Worm (Caenorhabditis elegans) whole organism, L2 larva: ENCODE measurements around the gene cth-2.

ENCODE experiments used
- alr-1 ChIP-seq: fragments of 150-350 bp; optimal IDR thresholded peaks from 2 replicates; lab custom pipeline; 2014; ENCODE audit warnings: missing biosample characterization, missing genetic modification characterization
- lin-11 ChIP-seq: fragments of 150-350 bp; sonication (generic microtip); optimal IDR thresholded peaks from 2 replicates; lab custom pipeline; 2014; ENCODE audit warnings: missing biosample characterization, missing genetic modification characterization, inconsistent platforms, mixed read lengths
- mdl-1 ChIP-seq, 2 experiments: fragments of 150-350 bp in 1 of 2; sonication (generic microtip) in 1 of 2; optimal IDR thresholded peaks; 2 replicates each; lab custom pipeline; 2017; ENCODE audit warnings: missing biosample characterization in 2 of 2, missing genetic modification characterization in 2 of 2
- nhr-11 ChIP-seq: fragments of 150-350 bp; optimal IDR thresholded peaks from 2 replicates; lab custom pipeline; 2014; ENCODE audit warnings: missing biosample characterization, missing genetic modification characterization
- ztf-4 ChIP-seq: fragments of 150-350 bp; optimal IDR thresholded peaks from 2 replicates; lab custom pipeline; 2014; ENCODE audit warnings: missing biosample characterization, missing genetic modification characterization

ce11 chrII:7054987-7055386, 2.8 kb downstream of the cth-2 start, which contains the start of gene ZK1127.3:
- TF ChIP-seq lin-11 (tag; lab: Kevin White, UChicago) (no peak), ztf-4 (tag; lab: Kevin White, UChicago) (no peak), mdl-1 (tag; optimal IDR thresholded peaks at IDR 0.05; lab: Kevin White, UChicago) (no peak), alr-1 (tag; lab: Kevin White, UChicago) (no peak), nhr-11 (tag; lab: Kevin White, UChicago) (no peak)
